Worm (Caenorhabditis elegans) whole organism, late embryonic: ENCODE measurements around the gene arrd-7.

Experiments
- ceh-24 ChIP-seq: sonication (generic microtip); optimal IDR thresholded peaks from 2 replicates; lab custom pipeline; 2016; ENCODE audit warnings: mild to moderate bottlenecking, missing genetic modification characterization, missing compliant biosample characterization
- elt-4 ChIP-seq: sonication (generic microtip); optimal IDR thresholded peaks from 2 replicates; lab custom pipeline; 2016; ENCODE audit warnings: missing genetic modification characterization, missing compliant biosample characterization
- hlh-8 ChIP-seq: sonication (generic microtip); optimal IDR thresholded peaks from 2 replicates; lab custom pipeline; 2016; ENCODE audit warnings: missing genotype, missing genetic modification characterization, missing compliant biosample characterization
- lin-11 ChIP-seq: fragments of 200-800 bp; sonication (Bioruptor generic); optimal IDR thresholded peaks from 2 replicates; lab custom pipeline; 2018; ENCODE audit warnings: mild to moderate bottlenecking, missing genetic modification characterization, missing compliant biosample characterization
- pha-2 ChIP-seq: sonication (generic microtip); optimal IDR thresholded peaks from 2 replicates; lab custom pipeline; 2017; ENCODE audit warnings: mild to moderate bottlenecking, missing genetic modification characterization, missing compliant biosample characterization
- pqm-1 ChIP-seq: sonication (generic microtip); optimal IDR thresholded peaks from 2 replicates; lab custom pipeline; 2016; ENCODE audit warnings: missing genetic modification characterization, missing compliant biosample characterization
- unc-86 ChIP-seq: sonication (generic microtip); optimal IDR thresholded peaks from 2 replicates; lab custom pipeline; 2016; ENCODE audit warnings: missing genetic modification characterization, missing compliant biosample characterization

ce11 chrII:12036075-12036474, 26.3 kb downstream of the arrd-7 start:
- TF ChIP-seq pqm-1 (tag; lab: Kevin White, UChicago) = no peak
- TF ChIP-seq unc-86 (tag; lab: Kevin White, UChicago) = no peak
- TF ChIP-seq hlh-8 = no peak
- TF ChIP-seq pha-2 (tag; lab: Kevin White, UChicago) = no peak
- no peak for TF ChIP-seq lin-11 (tag; lab: Kevin White, UChicago)
- TF ChIP-seq elt-4 (tag; lab: Kevin White, UChicago) = no peak
- TF ChIP-seq ceh-24 (tag; lab: Kevin White, UChicago) = no peak
